Worm (Caenorhabditis elegans): ENCODE results near the gene T16G12.6.

Gene T16G12.6

DNA sequence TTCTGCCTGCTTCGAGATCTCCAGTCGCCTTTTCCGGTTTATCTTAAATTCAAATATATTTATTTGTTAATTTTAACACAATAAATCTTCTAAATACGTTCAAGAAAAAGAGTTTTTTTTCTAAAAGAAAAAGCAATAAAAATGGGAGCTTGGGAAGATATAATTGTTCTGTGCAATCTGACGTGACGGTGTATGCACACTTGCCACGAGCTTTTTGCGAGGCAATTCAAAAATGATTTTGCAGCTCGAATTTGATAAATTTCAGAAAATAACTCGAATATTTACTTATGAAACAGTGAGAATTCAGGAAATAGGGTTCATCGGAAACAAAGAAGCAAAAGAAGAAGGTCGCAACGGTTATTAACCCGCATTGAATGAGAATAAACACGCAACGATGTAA is 23.7 kb downstream of the T16G12.6 start:
- TF ChIP-seq ceh-79 (tag; optimal IDR thresholded peaks at IDR 0.05) (no peak), attf-5 (GFP tag; optimal IDR thresholded peaks at IDR 0.05) (no peak), lin-35 (GFP tag; optimal IDR thresholded peaks at IDR 0.05) (peak in 1 of 3 experiments; percentile 54), unc-130 (GFP tag; optimal IDR thresholded peaks at IDR 0.05) (no peak), hmg-1.2 (GFP tag; IDR thresholded peaks at IDR 0.05) (peak; percentile 12; the same call in 1 of the 2 replicates), bed-2 (GFP tag; IDR thresholded peaks at IDR 0.05) (no peak), F33H1.4 (GFP tag; IDR thresholded peaks at IDR 0.05) (0 out of 2 replicates have a peak, but pooled peaks have one; percentile 18), nhr-90 (tag; optimal IDR thresholded peaks at IDR 0.05) (no peak), dpl-1 (GFP tag; optimal IDR thresholded peaks at IDR 0.05) (peak; percentile 57), Y67H2A.10 (GFP tag; conservative IDR thresholded peaks at IDR 0.05) (no peak), rcor-1 (GFP tag; IDR thresholded peaks at IDR 0.05) (no peak), nhr-27 (tag; optimal IDR thresholded peaks at IDR 0.05) (no peak), dox-1 (GFP tag; IDR thresholded peaks at IDR 0.05) (no peak), nfya-2 (GFP tag; IDR thresholded peaks at IDR 0.05) (no peak), ceh-58 (GFP tag; IDR thresholded peaks at IDR 0.05) (no peak), ZK185.1 (tag; optimal IDR thresholded peaks at IDR 0.05; ENCODE audit: poor library complexity, severe bottlenecking) (no peak), atf-7 (tag; optimal IDR thresholded peaks at IDR 0.05) (no peak), efl-1 (GFP tag; optimal IDR thresholded peaks at IDR 0.05) (peak; percentile 66), lsl-1 (GFP tag; optimal IDR thresholded peaks at IDR 0.05) (peak; percentile 42), ceh-40 (GFP tag; IDR thresholded peaks at IDR 0.05) (no peak), aptf-2 (GFP tag; conservative IDR thresholded peaks at IDR 0.05) (no peak), bed-1 (GFP tag; IDR thresholded peaks at IDR 0.05) (no peak), snpc-4 (GFP tag; optimal IDR thresholded peaks at IDR 0.05) (no peak), snpc-4 (tag; optimal IDR thresholded peaks at IDR 0.05) (peak in 1 of 4 experiments; percentile 6), D2030.7 (GFP tag; IDR thresholded peaks at IDR 0.05) (no peak), rpc-1 (optimal IDR thresholded peaks at IDR 0.05) (no peak), rpc-1 (tag; optimal IDR thresholded peaks at IDR 0.05) (no peak), tbp1 (GFP tag; optimal IDR thresholded peaks at IDR 0.05) (no peak), ztf-3 (GFP tag; optimal IDR thresholded peaks at IDR 0.05) (no peak), C17E4.6 (GFP tag; IDR thresholded peaks at IDR 0.05) (no peak), attf-3 (GFP tag; conservative IDR thresholded peaks at IDR 0.05) (no peak), nfyb-1 (GFP tag; IDR thresholded peaks at IDR 0.05) (0 out of 2 replicates have a peak, but pooled peaks have one; percentile 35), zim-3 (tag; optimal IDR thresholded peaks at IDR 0.05) (no peak), ets-4 (GFP tag; optimal IDR thresholded peaks at IDR 0.05) (no peak), lin-54 (GFP tag; optimal IDR thresholded peaks at IDR 0.05) (peak; percentile 81), madf-6 (GFP tag; IDR thresholded peaks at IDR 0.05) (peak; percentile 37; the same call in 1 of the 2 replicates)

DNA sequence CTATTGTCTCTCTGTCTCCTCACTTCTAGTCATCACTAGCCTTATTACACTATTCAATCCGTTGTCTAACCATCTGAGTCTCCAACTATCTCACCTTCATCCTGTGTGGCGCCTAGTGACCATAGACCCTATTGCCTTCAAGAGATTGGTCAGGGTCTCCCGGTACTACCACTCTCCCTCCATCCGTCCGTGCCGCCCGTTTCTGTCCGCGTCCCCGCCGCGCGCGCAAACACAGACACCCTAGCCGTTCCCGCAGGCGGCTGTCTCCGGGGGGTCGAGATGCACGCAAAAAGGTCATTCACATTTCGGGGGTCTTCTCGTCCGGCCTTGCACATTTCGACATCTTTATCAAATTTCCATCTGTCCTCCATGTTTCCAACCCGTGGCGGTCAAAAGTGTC is 25.2 kb downstream of the T16G12.6 start:
- TF ChIP-seq madf-3 (GFP tag; IDR thresholded peaks at IDR 0.05) (0 out of 2 replicates have a peak, but pooled peaks have one; percentile 51), F39B2.1 (GFP tag; IDR thresholded peaks at IDR 0.05) (no peak), lin-26 (GFP tag; IDR thresholded peaks at IDR 0.05) (0 out of 2 replicates have a peak, but pooled peaks have one; percentile 24), F22D6.2 (tag; optimal IDR thresholded peaks at IDR 0.05) (no peak), zfh-2 (GFP tag; conservative IDR thresholded peaks at IDR 0.05) (peak; percentile 96), F57A8.1 (GFP tag; optimal IDR thresholded peaks at IDR 0.05) (no peak), nhr-120 (GFP tag; IDR thresholded peaks at IDR 0.05) (0 out of 2 replicates have a peak, but pooled peaks have one; percentile 57), ekl-4 (GFP tag; IDR thresholded peaks at IDR 0.05) (0 out of 2 replicates have a peak, but pooled peaks have one; percentile 64), cebp-1 (GFP tag; IDR thresholded peaks at IDR 0.05) (no peak), cebp-1 (tag; optimal IDR thresholded peaks at IDR 0.05) (peak; percentile 29), madf-6 (GFP tag; IDR thresholded peaks at IDR 0.05) (peak; percentile 52; the same call in 1 of the 2 replicates), aptf-2 (GFP tag; conservative IDR thresholded peaks at IDR 0.05) (no peak), hmg-1.2 (GFP tag; IDR thresholded peaks at IDR 0.05) (peak; percentile 31; the same call in 1 of the 2 replicates), chd-7 (tag; optimal IDR thresholded peaks at IDR 0.05) (peak; percentile 23), bed-2 (GFP tag; IDR thresholded peaks at IDR 0.05) (0 out of 2 replicates have a peak, but pooled peaks have one; percentile 68), nfyb-1 (GFP tag; IDR thresholded peaks at IDR 0.05) (peak; percentile 66; the same call in 1 of the 2 replicates), dox-1 (GFP tag; IDR thresholded peaks at IDR 0.05) (peak; percentile 13; the same call in 1 of the 2 replicates), egrh-3 (GFP tag; IDR thresholded peaks at IDR 0.05) (peak; percentile 88), snpc-3.4 (tag; optimal IDR thresholded peaks at IDR 0.05) (no peak), efl-1 (GFP tag; optimal IDR thresholded peaks at IDR 0.05) (peak; percentile 35)
